Fruit fly (Drosophila melanogaster) whole organism, adult: ENCODE results near the gene CG44476.
A peak's percentile ranks its signal among the peaks of the same experiment; 100 is the strongest.

Source experiments
- CG11617 ChIP-seq: fragments of 200-800 bp; sonication (Bioruptor generic); optimal IDR thresholded peaks from 2 replicates; lab custom pipeline; 2017; ENCODE audit warnings: mild to moderate bottlenecking, missing biosample characterization, missing genetic modification reagents, missing genetic modification characterization
- CG33017 ChIP-seq: fragments of 200-800 bp; sonication (Bioruptor generic); optimal IDR thresholded peaks from 2 replicates; lab custom pipeline; 2018; ENCODE audit warnings: missing biosample characterization, mild to moderate bottlenecking, missing genetic modification characterization, moderate library complexity

dm6 chr2L:18151826-18152138 is 38.8 kb upstream of the CG44476 start:
- TF ChIP-seq CG33017 = no peak
- peak; percentile 20 for TF ChIP-seq CG11617
